Fruit fly (Drosophila melanogaster) whole organism, wandering third instar larva: ENCODE results near the gene ex.

Experiments used
- Abd-B ChIP-seq: fragments of >200 bp; optimal IDR thresholded peaks from 2 replicates; lab custom pipeline; 2017; ENCODE audit warnings: missing biosample characterization, missing genetic modification characterization
- CG32264 ChIP-seq: fragments of 200-800 bp; sonication (Bioruptor generic); optimal IDR thresholded peaks from 2 replicates; lab custom pipeline; 2016; ENCODE audit warnings: missing biosample characterization, missing genetic modification characterization
- CG9705 ChIP-seq: fragments of 200-800 bp; sonication (Bioruptor generic); optimal IDR thresholded peaks from 2 replicates; lab custom pipeline; 2018; ENCODE audit warnings: missing biosample characterization, mild to moderate bottlenecking, missing genetic modification characterization
- CrebA ChIP-seq: fragments of 200-800 bp; sonication (Bioruptor generic); optimal IDR thresholded peaks from 2 replicates; lab custom pipeline; 2016; ENCODE audit warnings: missing biosample characterization, mild to moderate bottlenecking, missing genetic modification characterization, borderline replicate concordance
- Dfd ChIP-seq: fragments of >200 bp; optimal IDR thresholded peaks from 2 replicates; lab custom pipeline; 2017; ENCODE audit warnings: missing biosample characterization, missing genetic modification characterization
- Dif ChIP-seq: fragments of 200-275, 200-300 bp; sonication (Bioruptor generic); optimal IDR thresholded peaks from 2 replicates; lab custom pipeline; 2018; ENCODE audit warnings: missing biosample characterization, missing genetic modification characterization; ENCODE audit not compliant: partially characterized antibody
- GATAd ChIP-seq: sonication (Bioruptor generic); optimal IDR thresholded peaks from 2 replicates; lab custom pipeline; 2016; ENCODE audit warnings: missing biosample characterization, missing genetic modification characterization
- HLH106 ChIP-seq: fragments of 200-800 bp; optimal IDR thresholded peaks from 3 replicates; lab custom pipeline; 2019; ENCODE audit warnings: missing biosample characterization, mild to moderate bottlenecking, missing genetic modification characterization, moderate library complexity
- Hnf4 ChIP-seq: fragments of 200-800 bp; sonication (Bioruptor generic); optimal IDR thresholded peaks from 2 replicates; lab custom pipeline; 2016; ENCODE audit warnings: missing biosample characterization, mild to moderate bottlenecking, missing genetic modification characterization
- Hr78 ChIP-seq: fragments of >200 bp; optimal IDR thresholded peaks from 2 replicates; lab custom pipeline; 2017; ENCODE audit warnings: missing biosample characterization, missing genetic modification characterization
- Hr83 ChIP-seq: fragments of 200-300 bp; sonication (Bioruptor generic); optimal IDR thresholded peaks from 2 replicates; lab custom pipeline; 2016; ENCODE audit warnings: missing biosample characterization, mild to moderate bottlenecking, missing genetic modification characterization, moderate library complexity; ENCODE audit not compliant: poor library complexity, severe bottlenecking
- Jra ChIP-seq: sonication (Bioruptor generic); optimal IDR thresholded peaks from 2 replicates; lab custom pipeline; 2016; ENCODE audit warnings: missing biosample characterization, missing genetic modification characterization
- Mio ChIP-seq: sonication (Bioruptor generic); optimal IDR thresholded peaks from 2 replicates; lab custom pipeline; 2016; ENCODE audit warnings: missing biosample characterization, missing genetic modification characterization
- Myc ChIP-seq: fragments of >200 bp; optimal IDR thresholded peaks from 2 replicates; lab custom pipeline; 2017
- OdsH ChIP-seq: fragments of 200-800 bp; sonication (Bioruptor generic); optimal IDR thresholded peaks from 2 replicates; lab custom pipeline; 2016; ENCODE audit warnings: missing biosample characterization, mild to moderate bottlenecking, missing genetic modification characterization
- Rel ChIP-seq, 2 experiments: fragments of 200-800 bp; sonication (Bioruptor generic) in 1 of 2; optimal IDR thresholded peaks; 2 replicates in 1 of 2; 3 replicates in 1 of 2; lab custom pipeline; 2016 to 2019; ENCODE audit warnings: mild to moderate bottlenecking in 2 of 2, missing biosample characterization in 2 of 2, missing genetic modification characterization in 2 of 2, moderate library complexity in 1 of 2
- Sp1 ChIP-seq: fragments of 200-800 bp; sonication (Bioruptor generic); optimal IDR thresholded peaks from 3 replicates; lab custom pipeline; 2019; ENCODE audit warnings: missing biosample characterization, mild to moderate bottlenecking, missing genetic modification characterization, moderate library complexity
- Vsx2 ChIP-seq: fragments of 200-300, 225-300 bp; sonication (Bioruptor generic); optimal IDR thresholded peaks from 2 replicates; lab custom pipeline; 2018; ENCODE audit warnings: missing biosample characterization, missing genetic modification characterization; ENCODE audit not compliant: partially characterized antibody
- br ChIP-seq: fragments of 200-800 bp; sonication (Bioruptor generic); optimal IDR thresholded peaks from 2 replicates; lab custom pipeline; 2016; ENCODE audit warnings: missing biosample characterization, missing genetic modification characterization
- brk ChIP-seq: fragments of 200-800 bp; sonication (Bioruptor generic); optimal IDR thresholded peaks from 2 replicates; lab custom pipeline; 2016; ENCODE audit warnings: missing biosample characterization, mild to moderate bottlenecking, missing genetic modification characterization
- dl ChIP-seq, 2 experiments: fragments of 175-275, 200-275 bp in 1 of 2; fragments of 200-275 bp in 1 of 2; sonication (Bioruptor generic); optimal IDR thresholded peaks; lab custom pipeline; 2018; ENCODE audit warnings: mild to moderate bottlenecking in 2 of 2, missing biosample characterization in 2 of 2, missing genetic modification characterization in 2 of 2, moderate library complexity in 2 of 2; ENCODE audit not compliant: partially characterized antibody in 2 of 2, insufficient read depth in 1 of 2
- dmrt93B ChIP-seq: fragments of 200-800 bp; sonication (Bioruptor generic); optimal IDR thresholded peaks from 2 replicates; lab custom pipeline; 2018; ENCODE audit warnings: missing biosample characterization, mild to moderate bottlenecking, missing genetic modification characterization
- dsf ChIP-seq: sonication (Bioruptor generic); optimal IDR thresholded peaks from 2 replicates; lab custom pipeline; 2016; ENCODE audit warnings: missing biosample characterization, missing genetic modification characterization, borderline replicate concordance
- ey ChIP-seq: fragments of 200-800 bp; sonication (Bioruptor generic); optimal IDR thresholded peaks from 2 replicates; lab custom pipeline; 2016; ENCODE audit warnings: missing biosample characterization, missing genetic modification characterization
- foxo ChIP-seq, 2 experiments: fragments of 200-800 bp; sonication (Bioruptor generic); optimal IDR thresholded peaks; 2 replicates in 1 of 2; 3 replicates in 1 of 2; lab custom pipeline; 2016 to 2017; ENCODE audit warnings: missing biosample characterization in 2 of 2, missing genetic modification characterization in 2 of 2
- fru ChIP-seq: fragments of 200-800 bp; sonication (Bioruptor generic); optimal IDR thresholded peaks from 3 replicates; lab custom pipeline; 2016; ENCODE audit warnings: missing biosample characterization, mild to moderate bottlenecking, missing genetic modification characterization
- h ChIP-seq: fragments of 200-800 bp; sonication (Bioruptor generic); optimal IDR thresholded peaks from 3 replicates; lab custom pipeline; 2016; ENCODE audit warnings: missing biosample characterization, mild to moderate bottlenecking, missing genetic modification characterization
- lola ChIP-seq: fragments of >200 bp; optimal IDR thresholded peaks from 2 replicates; lab custom pipeline; 2017; ENCODE audit warnings: missing biosample characterization, missing genetic modification characterization
- pan ChIP-seq: fragments of >200 bp; optimal IDR thresholded peaks from 2 replicates; lab custom pipeline; 2017
- psq ChIP-seq: fragments of 200-800 bp; sonication (Bioruptor generic); optimal IDR thresholded peaks from 3 replicates; lab custom pipeline; 2017; ENCODE audit warnings: missing biosample characterization, mild to moderate bottlenecking, missing genetic modification characterization, moderate library complexity
- rgr ChIP-seq: fragments of 200-800 bp; sonication (Bioruptor generic); optimal IDR thresholded peaks from 3 replicates; lab custom pipeline; 2016; ENCODE audit warnings: missing biosample characterization, mild to moderate bottlenecking, missing genetic modification characterization
- sage ChIP-seq: fragments of 200-800 bp; sonication (Bioruptor generic); optimal IDR thresholded peaks from 2 replicates; lab custom pipeline; 2016; ENCODE audit warnings: missing biosample characterization, mild to moderate bottlenecking, missing genetic modification characterization
- sv ChIP-seq: fragments of 200-800 bp; sonication (Bioruptor generic); optimal IDR thresholded peaks from 3 replicates; lab custom pipeline; 2016; ENCODE audit warnings: missing biosample characterization, missing genetic modification characterization
- tai ChIP-seq: sonication (Bioruptor generic); optimal IDR thresholded peaks from 2 replicates; lab custom pipeline; 2016; ENCODE audit warnings: missing biosample characterization, missing genetic modification characterization
- usp ChIP-seq: fragments of >200 bp; optimal IDR thresholded peaks from 2 replicates; lab custom pipeline; 2017; ENCODE audit warnings: missing biosample characterization, missing genetic modification characterization
- woc ChIP-seq: sonication (Bioruptor generic); optimal IDR thresholded peaks from 2 replicates; lab custom pipeline; 2016; ENCODE audit warnings: missing biosample characterization, mild to moderate bottlenecking, missing genetic modification characterization

ex gene

DNA sequence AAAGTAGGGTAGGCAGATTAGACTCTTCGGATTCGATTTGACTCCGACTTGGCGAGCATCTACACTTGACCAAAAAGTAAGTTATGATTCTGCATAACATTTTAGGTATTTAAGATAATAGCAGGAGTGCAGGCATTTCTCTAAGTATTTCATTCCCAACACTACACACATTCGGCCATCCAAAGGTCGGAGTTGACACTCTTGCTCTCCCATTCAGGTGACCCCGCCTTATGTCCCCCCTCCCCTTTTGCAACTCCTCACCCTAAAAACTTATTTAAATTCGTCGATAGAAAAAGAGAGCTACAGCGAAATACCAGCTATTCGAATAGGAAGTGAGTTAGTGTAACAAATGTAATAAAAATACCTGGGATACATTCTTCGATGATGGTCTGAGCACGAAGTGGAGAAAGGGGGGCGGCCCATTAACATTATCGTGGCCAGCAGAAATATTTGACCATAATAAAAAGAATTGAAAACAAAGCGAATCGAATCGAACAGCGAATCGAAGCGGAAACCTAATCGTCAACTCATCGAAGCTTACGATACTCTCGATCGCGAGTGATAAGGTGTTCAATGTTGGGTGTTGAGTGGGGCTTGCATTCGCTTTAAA, 2.5 kb upstream of the ex start:
- no peak for TF ChIP-seq lola (GFP tag; lab: Kevin White, UChicago)
- TF ChIP-seq, all 38 proteins: peak for 0

DNA sequence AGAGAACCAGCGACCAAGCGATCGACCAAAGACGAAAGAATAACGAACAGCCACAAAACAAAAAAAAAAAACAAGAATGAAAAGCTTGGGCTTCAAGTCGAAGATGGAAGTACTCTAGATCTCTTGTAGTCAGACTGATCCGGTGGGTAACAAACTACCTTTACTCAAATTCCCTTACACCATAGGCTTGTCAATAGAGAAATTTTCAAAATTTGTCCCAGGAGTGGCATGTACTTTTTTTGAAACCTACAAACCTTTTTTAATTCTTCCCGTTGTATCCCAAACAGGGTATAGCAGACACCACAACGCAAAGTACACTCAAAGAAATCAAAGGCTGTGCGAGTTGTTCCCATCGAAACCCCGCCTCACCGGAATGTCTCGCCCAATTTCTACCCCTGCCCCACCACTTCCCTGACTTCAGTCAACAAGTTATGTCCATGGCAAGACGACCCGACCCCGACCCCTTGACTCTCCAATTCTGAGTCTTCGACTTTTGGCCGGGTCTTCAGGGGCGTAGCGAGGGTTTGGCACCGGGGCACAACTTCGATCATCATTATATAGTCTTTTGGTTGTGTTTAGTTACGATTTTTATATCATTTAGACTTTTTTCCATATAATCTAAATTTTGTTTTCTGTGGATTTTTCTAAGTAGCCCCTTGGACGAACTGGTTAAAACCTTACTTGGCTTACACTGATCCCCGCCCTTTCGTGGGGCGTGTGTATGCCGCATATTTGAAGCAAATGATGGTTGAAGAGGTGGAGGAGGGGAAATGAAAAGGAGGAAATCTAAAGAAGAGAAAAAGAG, 1.1 kb upstream of the ex start:
- no peak for TF ChIP-seq Hr83 (GFP tag; lab: Kevin White, UChicago)
- TF ChIP-seq sv = peak; percentile 0
- TF ChIP-seq Mio (GFP tag; lab: Kevin White, UChicago) = peak; percentile 59
- TF ChIP-seq brk (GFP tag; lab: Kevin White, UChicago) = peak; percentile 89
- TF ChIP-seq CrebA = peak; percentile 24
- peak; percentile 96 for TF ChIP-seq fru (GFP tag; lab: Kevin White, UChicago)
- peak; percentile 90 for TF ChIP-seq tai
- TF ChIP-seq Rel (GFP tag; optimal IDR thresholded peaks at IDR 0.05; lab: Kevin White, UChicago) = no peak
- TF ChIP-seq Rel (tag; optimal IDR thresholded peaks at IDR 0.05; lab: Kevin White, UChicago) = peak; percentile 61
- TF ChIP-seq Jra (GFP tag; lab: Kevin White, UChicago) = peak; percentile 76
- no peak for TF ChIP-seq pan (lab: Kevin White, UChicago)
- peak; percentile 93 for TF ChIP-seq sage (GFP tag; lab: Kevin White, UChicago)
- peak; percentile 89 for TF ChIP-seq dmrt93B (GFP tag; lab: Kevin White, UChicago)
- peak; percentile 95 for TF ChIP-seq Hnf4 (GFP tag; lab: Kevin White, UChicago)
- TF ChIP-seq foxo (GFP tag; optimal IDR thresholded peaks at IDR 0.05; lab: Kevin White, UChicago) = peak; percentile 73 to 96
- no peak for TF ChIP-seq Hr78 (GFP tag; lab: Kevin White, UChicago)
- peak; percentile 82 for TF ChIP-seq CG9705 (GFP tag; lab: Kevin White, UChicago)
- no peak for TF ChIP-seq dl (GFP tag; optimal IDR thresholded peaks at IDR 0.05; lab: Kevin White, UChicago; ENCODE audit: insufficient read depth in 1 of 2, partially characterized antibody in 2 of 2)
- no peak for TF ChIP-seq Dfd
- peak; percentile 82 for TF ChIP-seq dsf (GFP tag; lab: Kevin White, UChicago)
- TF ChIP-seq h = peak; percentile 97
- TF ChIP-seq rgr = peak; percentile 93
- peak; percentile 95 for TF ChIP-seq OdsH (GFP tag; lab: Kevin White, UChicago)
- no peak for TF ChIP-seq lola (GFP tag; lab: Kevin White, UChicago)
- no peak for TF ChIP-seq Vsx2 (GFP tag; lab: Kevin White, UChicago)
- peak; percentile 96 for TF ChIP-seq woc (GFP tag; lab: Kevin White, UChicago)
- peak; percentile 96 for TF ChIP-seq ey (GFP tag; lab: Kevin White, UChicago)
- peak; percentile 94 for TF ChIP-seq Sp1 (GFP tag; lab: Kevin White, UChicago)
- peak; percentile 97 for TF ChIP-seq psq (GFP tag; lab: Kevin White, UChicago)
- TF ChIP-seq Dif = no peak
- peak; percentile 96 for TF ChIP-seq br (GFP tag; lab: Kevin White, UChicago)
- no peak for TF ChIP-seq Abd-B
- peak; percentile 87 for TF ChIP-seq CG32264
- TF ChIP-seq HLH106 (tag; lab: Kevin White, UChicago) = peak; percentile 94
- no peak for TF ChIP-seq Myc (lab: Kevin White, UChicago)
- TF ChIP-seq usp (GFP tag; lab: Kevin White, UChicago) = no peak
- no peak for TF ChIP-seq GATAd

DNA sequence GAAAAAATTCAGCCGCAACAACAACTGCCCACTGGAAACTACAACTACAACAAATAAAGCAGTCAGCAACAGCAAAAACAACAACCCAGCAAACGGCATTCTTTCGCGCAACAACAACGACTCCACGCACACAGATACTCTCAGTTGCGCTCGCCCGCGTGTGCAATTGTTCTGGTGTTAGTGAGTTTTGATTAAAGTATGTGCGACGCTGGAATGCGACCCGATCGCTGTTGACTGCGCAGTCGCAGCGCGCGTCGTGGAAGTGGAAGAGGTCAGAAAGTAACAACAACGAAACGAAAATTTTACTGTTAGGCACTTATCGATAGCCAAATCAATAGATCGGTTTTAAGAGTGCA, 580 bp downstream of the ex start:
- TF ChIP-seq woc (GFP tag; lab: Kevin White, UChicago) (no peak), dl (GFP tag; optimal IDR thresholded peaks at IDR 0.05; lab: Kevin White, UChicago; ENCODE audit: insufficient read depth in 1 of 2, partially characterized antibody in 2 of 2) (peak in 1 of 2 experiments; percentile 19), Dif (peak; percentile 29)
